Worm (Caenorhabditis elegans): ENCODE data around the gene tnt-3.

DNA sequence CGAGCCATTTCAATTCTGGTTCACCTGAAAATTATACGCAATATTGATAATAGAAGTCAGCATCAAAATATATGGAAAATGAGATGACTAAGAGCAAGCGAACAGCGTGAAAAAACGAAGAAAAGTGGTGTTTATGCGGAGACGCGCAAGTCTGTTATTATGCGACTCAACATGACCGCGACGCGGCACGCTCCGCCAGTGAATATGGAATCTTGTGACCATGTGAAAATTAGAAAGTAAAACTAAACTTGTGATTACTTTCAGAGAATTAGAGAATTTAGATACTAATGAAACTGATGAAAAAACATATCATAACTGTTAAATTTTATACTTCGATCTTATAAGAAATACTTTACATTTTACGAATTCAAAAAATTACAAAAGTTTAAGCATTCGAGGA is 37.1 kb upstream of the tnt-3 start, which contains the start of gene his-71:
- no peak for TF ChIP-seq ceh-36 (tag; optimal IDR thresholded peaks at IDR 0.05)
- no peak for TF ChIP-seq tbx-11 (GFP tag; IDR thresholded peaks at IDR 0.05)
- TF ChIP-seq hnd-1 (tag; optimal IDR thresholded peaks at IDR 0.05) = no peak
- no peak for TF ChIP-seq hmg-4 (GFP tag; optimal IDR thresholded peaks at IDR 0.05)
- TF ChIP-seq sea-1 (GFP tag; conservative IDR thresholded peaks at IDR 0.05) = no peak
- TF ChIP-seq pes-1 (GFP tag; IDR thresholded peaks at IDR 0.05) = no peak
- TF ChIP-seq flt-1 (GFP tag; IDR thresholded peaks at IDR 0.05) = no peak

All from whole organism, early embryonic.